Worm (Caenorhabditis elegans) whole organism, early embryonic: ENCODE results near the gene Y17G9B.2.

Experiments
- F13C5.2 ChIP-seq: sonication (generic microtip); optimal IDR thresholded peaks from 2 replicates; lab custom pipeline; 2017; ENCODE audit warnings: mild to moderate bottlenecking, missing genetic modification characterization, inconsistent platforms, missing compliant biosample characterization
- ama-1 ChIP-seq: fragments of 150-350 bp; optimal IDR thresholded peaks from 2 replicates; lab custom pipeline; 2014
- ceh-13 ChIP-seq: fragments of 200-800 bp; sonication (Bioruptor generic); optimal IDR thresholded peaks from 2 replicates; lab custom pipeline; 2018; ENCODE audit warnings: mild to moderate bottlenecking, missing genetic modification characterization, missing compliant biosample characterization
- hmbx-1 ChIP-seq: sonication (generic microtip); optimal IDR thresholded peaks from 2 replicates; lab custom pipeline; 2016; ENCODE audit warnings: mild to moderate bottlenecking, missing genetic modification characterization, missing compliant biosample characterization
- hmg-4 ChIP-seq: fragments of 200-800 bp; sonication (Bioruptor generic); optimal IDR thresholded peaks from 2 replicates; lab custom pipeline; 2018; ENCODE audit warnings: mild to moderate bottlenecking, missing genetic modification characterization, missing compliant biosample characterization
- hnd-1 ChIP-seq: sonication (generic microtip); optimal IDR thresholded peaks from 2 replicates; lab custom pipeline; 2016; ENCODE audit warnings: missing genetic modification characterization, missing compliant biosample characterization
- pes-1 ChIP-seq: fragments of 200-800 bp; sonication (Bioruptor generic); IDR thresholded peaks from 2 replicates; pipeline ENCODE4 v1.3.6; 2022; ENCODE audit warnings: missing genetic modification reagents, missing genetic modification characterization, missing compliant biosample characterization
- sea-1 ChIP-seq: fragments of 200-800 bp; sonication (Bioruptor generic); conservative IDR thresholded peaks from 2 replicates; pipeline ENCODE4 v1.3.6; 2022; ENCODE audit warnings: missing genetic modification characterization, missing compliant biosample characterization

ce11 chrIV:4807219-4807618, 43.3 kb downstream of the Y17G9B.2 start, which contains the start of gene H06H21.11:
- TF ChIP-seq hmbx-1 (tag; lab: Kevin White, UChicago), result no peak
- TF ChIP-seq ama-1 (lab: Kevin White, UChicago), result no peak
- no peak for TF ChIP-seq hnd-1 (tag; lab: Kevin White, UChicago)
- TF ChIP-seq F13C5.2, result no peak
- TF ChIP-seq sea-1 (GFP tag; lab: Robert Waterston, UW), result no peak
- no peak for TF ChIP-seq pes-1 (GFP tag; lab: Robert Waterston, UW)
- TF ChIP-seq hmg-4 (GFP tag; lab: Kevin White, UChicago), result no peak
- TF ChIP-seq ceh-13 (GFP tag; lab: Kevin White, UChicago), result no peak
